Fruit fly (Drosophila melanogaster) whole organism, embryonic: ENCODE measurements around the gene CG33124.
A peak's percentile ranks its signal among the peaks of the same experiment; 100 is the strongest.

ENCODE experiments used
- CG10209 ChIP-seq: fragments of 200-800 bp; sonication (Bioruptor generic); optimal IDR thresholded peaks from 3 replicates; lab custom pipeline; 2017; ENCODE audit warnings: missing biosample characterization, mild to moderate bottlenecking, missing genetic modification characterization, missing genetic modification reagents
- CG10321 ChIP-seq: fragments of 200-800 bp; sonication (Bioruptor generic); IDR thresholded peaks from 2 replicates; pipeline ENCODE4 v1.3.6; 2022; ENCODE audit warnings: missing biosample characterization, missing genetic modification characterization
- CG11247 ChIP-seq: fragments of 200-800 bp; sonication (Bioruptor generic); IDR thresholded peaks from 2 replicates; pipeline ENCODE4 v1.3.6; 2022; ENCODE audit warnings: missing biosample characterization, missing genetic modification characterization
- CG11504 ChIP-seq: fragments of 200-800 bp; sonication (Bioruptor generic); optimal IDR thresholded peaks from 3 replicates; lab custom pipeline; 2019; ENCODE audit warnings: missing biosample characterization, mild to moderate bottlenecking, missing genetic modification characterization, moderate library complexity
- CG12942 ChIP-seq: fragments of 200-800 bp; sonication (Bioruptor generic); optimal IDR thresholded peaks from 3 replicates; lab custom pipeline; 2016; ENCODE audit warnings: missing biosample characterization, missing genetic modification characterization
- CG13775 ChIP-seq: fragments of 200-800 bp; sonication (Bioruptor generic); optimal IDR thresholded peaks from 3 replicates; lab custom pipeline; 2017; ENCODE audit warnings: missing biosample characterization, mild to moderate bottlenecking, missing genetic modification characterization
- CG1602 ChIP-seq: fragments of 200-800 bp; sonication (Bioruptor generic); optimal IDR thresholded peaks from 3 replicates; lab custom pipeline; 2016; ENCODE audit warnings: missing biosample characterization, missing genetic modification characterization
- CG17568 ChIP-seq: fragments of 200-800 bp; sonication (Bioruptor generic); optimal IDR thresholded peaks from 2 replicates; lab custom pipeline; 2018; ENCODE audit warnings: missing biosample characterization, mild to moderate bottlenecking, missing genetic modification characterization, moderate library complexity
- CG17802 ChIP-seq: fragments of 200-800 bp; sonication (Bioruptor generic); optimal IDR thresholded peaks from 2 replicates; lab custom pipeline; 2018; ENCODE audit warnings: missing biosample characterization, mild to moderate bottlenecking, missing genetic modification characterization, moderate library complexity
- CG18262 ChIP-seq: fragments of 200-800 bp; optimal IDR thresholded peaks from 3 replicates; lab custom pipeline; 2019; ENCODE audit warnings: missing biosample characterization, mild to moderate bottlenecking, missing genetic modification characterization, moderate library complexity
- CG18599 ChIP-seq: fragments of 200-800 bp; sonication (Bioruptor generic); optimal IDR thresholded peaks from 3 replicates; lab custom pipeline; 2017; ENCODE audit warnings: missing biosample characterization, missing genetic modification characterization, mild to moderate bottlenecking, moderate library complexity, missing genetic modification reagents
- CG31441 ChIP-seq: fragments of 200-800 bp; sonication (Bioruptor generic); IDR thresholded peaks from 2 replicates; pipeline ENCODE4 v1.3.6; 2022; ENCODE audit warnings: missing biosample characterization, missing genetic modification characterization
- CG3281 ChIP-seq: fragments of 200-800 bp; sonication (Bioruptor generic); optimal IDR thresholded peaks from 3 replicates; lab custom pipeline; 2017; ENCODE audit warnings: missing biosample characterization, mild to moderate bottlenecking, missing genetic modification characterization
- CG4707 ChIP-seq: fragments of 200-800 bp; sonication (Bioruptor generic); optimal IDR thresholded peaks from 2 replicates; lab custom pipeline; 2018; ENCODE audit warnings: missing biosample characterization, mild to moderate bottlenecking, missing genetic modification characterization, moderate library complexity
- CG7357 ChIP-seq: fragments of 200-800 bp; sonication (Bioruptor generic); IDR thresholded peaks from 3 replicates; pipeline ENCODE4 v1.3.6; 2022; ENCODE audit warnings: missing biosample characterization, missing genetic modification characterization
- CG7556 ChIP-seq: fragments of 200-800 bp; sonication (Bioruptor generic); optimal IDR thresholded peaks from 2 replicates; lab custom pipeline; 2017; ENCODE audit warnings: missing biosample characterization, mild to moderate bottlenecking, missing genetic modification characterization
- CG7745 ChIP-seq: fragments of 200-800 bp; sonication (Bioruptor generic); optimal IDR thresholded peaks from 2 replicates; lab custom pipeline; 2018; ENCODE audit warnings: missing biosample characterization, mild to moderate bottlenecking, missing genetic modification characterization, moderate library complexity
- CG7839 ChIP-seq: fragments of 200-800 bp; sonication (Bioruptor generic); optimal IDR thresholded peaks from 3 replicates; lab custom pipeline; 2018; ENCODE audit warnings: missing biosample characterization, mild to moderate bottlenecking, missing genetic modification characterization, moderate library complexity
- CG8089 ChIP-seq: fragments of 200-800 bp; sonication (Bioruptor generic); optimal IDR thresholded peaks from 3 replicates; lab custom pipeline; 2016; ENCODE audit warnings: missing biosample characterization, missing genetic modification characterization
- CG8478 ChIP-seq: fragments of >200 bp; optimal IDR thresholded peaks from 2 replicates; lab custom pipeline; 2018
- CG9609 ChIP-seq: fragments of 200-800 bp; sonication (Bioruptor generic); optimal IDR thresholded peaks from 3 replicates; lab custom pipeline; 2016; ENCODE audit warnings: missing biosample characterization, missing genetic modification characterization
- CrebB ChIP-seq: fragments of 200-800 bp; sonication (Bioruptor generic); optimal IDR thresholded peaks from 3 replicates; lab custom pipeline; 2018; ENCODE audit warnings: missing biosample characterization, mild to moderate bottlenecking, missing genetic modification characterization
- Dad ChIP-seq: fragments of 200-800 bp; sonication (Bioruptor generic); optimal IDR thresholded peaks from 3 replicates; lab custom pipeline; 2016; ENCODE audit warnings: missing biosample characterization, missing genetic modification characterization
- Fer2 ChIP-seq: fragments of 200-800 bp; sonication (Bioruptor generic); optimal IDR thresholded peaks from 2 replicates; lab custom pipeline; 2018; ENCODE audit warnings: missing biosample characterization, mild to moderate bottlenecking, missing genetic modification characterization, moderate library complexity
- HmgZ ChIP-seq: fragments of 200-800 bp; sonication (Bioruptor generic); optimal IDR thresholded peaks from 2 replicates; lab custom pipeline; 2018; ENCODE audit warnings: missing biosample characterization, mild to moderate bottlenecking, missing genetic modification characterization
- Hr3 ChIP-seq: fragments of 200-800 bp; sonication (Bioruptor generic); optimal IDR thresholded peaks from 3 replicates; lab custom pipeline; 2016; ENCODE audit warnings: missing biosample characterization, missing genetic modification characterization
- Max ChIP-seq: fragments of 200-800 bp; sonication (Bioruptor generic); optimal IDR thresholded peaks from 2 replicates; lab custom pipeline; 2016; ENCODE audit warnings: missing biosample characterization, mild to moderate bottlenecking, missing genetic modification characterization
- Meics ChIP-seq: fragments of 200-800 bp; sonication (Bioruptor generic); optimal IDR thresholded peaks from 2 replicates; lab custom pipeline; 2017; ENCODE audit warnings: missing biosample characterization, mild to moderate bottlenecking, missing genetic modification characterization
- Nf-YA ChIP-seq: fragments of 200-800 bp; sonication (Bioruptor generic); IDR thresholded peaks from 2 replicates; pipeline ENCODE4 v1.3.6; 2022; ENCODE audit warnings: missing biosample characterization, missing genetic modification characterization
- Oaz ChIP-seq: fragments of 200-800 bp; sonication (Bioruptor generic); IDR thresholded peaks from 2 replicates; pipeline ENCODE4 v1.3.6; 2022; ENCODE audit warnings: missing biosample characterization, missing genetic modification characterization
- Rx ChIP-seq: fragments of 200-800 bp; sonication (Bioruptor generic); IDR thresholded peaks from 2 replicates; pipeline ENCODE4 v1.3.6; 2022; ENCODE audit warnings: missing biosample characterization, missing genetic modification characterization
- Xbp1 ChIP-seq: fragments of 200-800 bp; sonication (Bioruptor generic); optimal IDR thresholded peaks from 3 replicates; lab custom pipeline; 2016; ENCODE audit warnings: missing biosample characterization, mild to moderate bottlenecking, missing genetic modification characterization
- bowl ChIP-seq: fragments of 200-800 bp; sonication (Bioruptor generic); IDR thresholded peaks from 2 replicates; pipeline ENCODE4 v1.3.6; 2022; ENCODE audit warnings: missing biosample characterization, missing genetic modification characterization
- dm ChIP-seq: fragments of 200-800 bp; sonication (Bioruptor generic); optimal IDR thresholded peaks from 3 replicates; lab custom pipeline; 2016; ENCODE audit warnings: missing biosample characterization, missing genetic modification characterization
- emc ChIP-seq: fragments of 200-800 bp; sonication (Bioruptor generic); optimal IDR thresholded peaks from 2 replicates; lab custom pipeline; 2016; ENCODE audit warnings: missing biosample characterization, missing genetic modification characterization
- gfzf ChIP-seq: fragments of 200-800 bp; sonication (Bioruptor generic); optimal IDR thresholded peaks from 2 replicates; lab custom pipeline; 2016; ENCODE audit warnings: missing biosample characterization, mild to moderate bottlenecking, missing genetic modification characterization, moderate library complexity
- grau ChIP-seq: fragments of 200-800 bp; optimal IDR thresholded peaks from 3 replicates; lab custom pipeline; 2019; ENCODE audit warnings: missing biosample characterization, mild to moderate bottlenecking, missing genetic modification characterization, moderate library complexity
- kah ChIP-seq: fragments of 200-800 bp; sonication (Bioruptor generic); optimal IDR thresholded peaks from 2 replicates; lab custom pipeline; 2018; ENCODE audit warnings: missing biosample characterization, mild to moderate bottlenecking, missing genetic modification characterization
- lab ChIP-seq: fragments of 200-800 bp; sonication (Bioruptor generic); optimal IDR thresholded peaks from 3 replicates; lab custom pipeline; 2017; ENCODE audit warnings: missing biosample characterization, missing genetic modification characterization, mild to moderate bottlenecking, moderate library complexity, missing genetic modification reagents
- nerfin-2 ChIP-seq: fragments of 200-800 bp; sonication (Bioruptor generic); IDR thresholded peaks from 2 replicates; pipeline ENCODE4 v1.3.6; 2022; ENCODE audit warnings: missing biosample characterization, missing genetic modification characterization; ENCODE audit not compliant: partially characterized antibody
- prd ChIP-seq, 3 experiments: fragments of >200 bp in 2 of 3; fragments of 200-800 bp in 1 of 3; sonication (Bioruptor generic) in 1 of 3; optimal IDR thresholded peaks in 2 of 3; IDR thresholded peaks in 1 of 3; 2 replicates in 2 of 3; 3 replicates in 1 of 3; pipeline versions ENCODE4 v1.3.6 to Lab custom; 2017 to 2022; ENCODE audit warnings: missing biosample characterization in 1 of 3, missing genetic modification characterization in 1 of 3
- ranshi ChIP-seq: fragments of 200-800 bp; sonication (Bioruptor generic); IDR thresholded peaks from 2 replicates; pipeline ENCODE4 v1.3.6; 2022; ENCODE audit warnings: missing biosample characterization, missing genetic modification characterization
- salm ChIP-seq: fragments of 200-800 bp; sonication (Bioruptor generic); optimal IDR thresholded peaks from 2 replicates; lab custom pipeline; 2018; ENCODE audit warnings: missing biosample characterization, mild to moderate bottlenecking, missing genetic modification characterization
- sens-2 ChIP-seq: fragments of 200-800 bp; sonication (Bioruptor generic); IDR thresholded peaks from 2 replicates; pipeline ENCODE4 v1.3.6; 2022; ENCODE audit warnings: missing biosample characterization, missing genetic modification characterization
- seq ChIP-seq: fragments of 200-800 bp; sonication (Bioruptor generic); IDR thresholded peaks from 2 replicates; pipeline ENCODE4 v1.3.6; 2022; ENCODE audit warnings: missing biosample characterization, missing genetic modification characterization
- slbo ChIP-seq: fragments of 200-800 bp; sonication (Bioruptor generic); IDR thresholded peaks from 2 replicates; pipeline ENCODE4 v1.3.6; 2022; ENCODE audit warnings: missing biosample characterization, missing genetic modification characterization
- wek ChIP-seq: fragments of 200-800 bp; sonication (Bioruptor generic); optimal IDR thresholded peaks from 3 replicates; lab custom pipeline; 2018; ENCODE audit warnings: missing biosample characterization, mild to moderate bottlenecking, missing genetic modification characterization, moderate library complexity
- yki ChIP-seq: fragments of >200 bp; optimal IDR thresholded peaks from 3 replicates; lab custom pipeline; 2018
- z ChIP-seq: fragments of 200-800 bp; sonication (Bioruptor generic); IDR thresholded peaks from 3 replicates; pipeline ENCODE4 v1.3.6; 2022; ENCODE audit warnings: missing biosample characterization, missing genetic modification characterization
- zen ChIP-seq: fragments of 200-800 bp; sonication (Bioruptor generic); optimal IDR thresholded peaks from 3 replicates; lab custom pipeline; 2018; ENCODE audit warnings: missing biosample characterization, mild to moderate bottlenecking, missing genetic modification characterization, moderate library complexity
- zfh1 ChIP-seq: fragments of 200-800 bp; sonication (Bioruptor generic); IDR thresholded peaks from 3 replicates; pipeline ENCODE4 v1.3.6; 2022; ENCODE audit warnings: missing biosample characterization, missing genetic modification characterization

CG33124 gene

DNA sequence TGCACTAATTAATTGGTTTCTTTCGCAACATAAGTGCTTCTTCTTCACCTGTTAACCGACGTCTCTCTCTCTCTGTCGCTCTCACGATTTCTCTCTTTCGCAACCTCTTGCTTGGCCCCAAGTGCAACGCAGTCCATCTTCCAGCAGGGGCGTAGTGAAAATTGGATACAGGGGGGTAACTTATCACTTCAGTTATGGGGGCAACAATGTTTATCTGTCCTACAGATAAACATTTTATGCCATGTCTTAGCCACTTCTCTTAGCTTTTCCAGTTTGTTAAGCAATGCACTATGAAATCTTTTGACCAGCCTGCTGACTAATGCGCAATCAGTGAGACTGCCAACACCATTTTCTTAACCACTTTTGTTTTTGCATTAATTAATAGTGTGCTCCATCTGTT lies 18.4 kb upstream of the CG33124 start (continued):
- TF ChIP-seq HmgZ (tag; lab: Kevin White, UChicago) (no peak), dm (GFP tag; lab: Kevin White, UChicago) (no peak), CrebB (tag; lab: Kevin White, UChicago) (no peak), lab (GFP tag; lab: Kevin White, UChicago) (peak; percentile 54), grau (tag; lab: Kevin White, UChicago) (peak; percentile 46), CG11504 (no peak), CG4707 (GFP tag; lab: Kevin White, UChicago) (peak; percentile 16), CG12942 (GFP tag; lab: Kevin White, UChicago) (peak; percentile 37), sens-2 (GFP tag; lab: Robert Waterston, UW) (peak; percentile 48; the same call in 1 of the 2 replicates), z (no peak), CG7839 (tag; lab: Kevin White, UChicago) (no peak), CG31441 (GFP tag; lab: Robert Waterston, UW) (peak; percentile 44; the same call in 1 of the 2 replicates), Nf-YA (peak; percentile 29), Hr3 (peak; percentile 16), CG18262 (tag; lab: Kevin White, UChicago) (peak; percentile 41), CG13775 (GFP tag; lab: Kevin White, UChicago) (no peak), CG10209 (GFP tag; lab: Kevin White, UChicago) (peak; percentile 19), CG7745 (tag; lab: Kevin White, UChicago) (no peak), CG8478 (lab: Kevin White, UChicago) (no peak), ranshi (GFP tag; lab: Robert Waterston, UW) (0 out of 2 replicates have a peak, but pooled peaks have one; percentile 24), bowl (peak; percentile 55; the same call in 1 of the 2 replicates), kah (GFP tag; lab: Kevin White, UChicago) (peak; percentile 2), nerfin-2 (no peak; the same call in 1 of the 2 replicates), CG18599 (GFP tag; lab: Kevin White, UChicago) (no peak), CG17568 (peak; percentile 19), gfzf (GFP tag; lab: Kevin White, UChicago) (no peak), seq (GFP tag; lab: Robert Waterston, UW) (0 out of 2 replicates have a peak, but pooled peaks have one; percentile 15), Xbp1 (GFP tag; lab: Kevin White, UChicago) (peak; percentile 54), CG10321 (GFP tag; lab: Robert Waterston, UW) (no peak), prd (optimal IDR thresholded peaks at IDR 0.05; lab: Kevin White, UChicago) (no peak), prd (GFP tag; IDR thresholded peaks at IDR 0.05; lab: Robert Waterston, UW) (peak; percentile 51; the same call in 2 of the 3 replicates), Fer2 (tag; lab: Kevin White, UChicago) (no peak), CG9609 (GFP tag; lab: Kevin White, UChicago) (no peak), Rx (GFP tag; lab: Robert Waterston, UW) (peak; percentile 60), Meics (GFP tag; lab: Kevin White, UChicago) (peak; percentile 27), CG8089 (peak; percentile 20), emc (GFP tag; lab: Kevin White, UChicago) (no peak), yki (lab: Kevin White, UChicago) (no peak), Dad (GFP tag; lab: Kevin White, UChicago) (no peak), wek (GFP tag; lab: Kevin White, UChicago) (peak; percentile 40), salm (tag; lab: Kevin White, UChicago) (no peak), CG17802 (tag; lab: Kevin White, UChicago) (no peak), CG3281 (peak; percentile 13), Max (GFP tag; lab: Kevin White, UChicago) (no peak), zen (tag; lab: Kevin White, UChicago) (no peak), Oaz (GFP tag; lab: Robert Waterston, UW) (peak; percentile 36; the same call in 1 of the 2 replicates), CG11247 (GFP tag; lab: Robert Waterston, UW) (peak; percentile 26; the same call in 1 of the 2 replicates), CG7357 (GFP tag; lab: Robert Waterston, UW) (0 out of 3 replicates have a peak, but pooled peaks have one; percentile 6), slbo (GFP tag; lab: Robert Waterston, UW) (peak; percentile 64), CG1602 (GFP tag; lab: Kevin White, UChicago) (no peak), zfh1 (GFP tag; lab: Robert Waterston, UW) (peak; percentile 61; the same call in 1 of the 3 replicates), CG7556 (GFP tag; lab: Kevin White, UChicago) (no peak)
